Worm (Caenorhabditis elegans): ENCODE measurements around the gene B0250.18.

DNA sequence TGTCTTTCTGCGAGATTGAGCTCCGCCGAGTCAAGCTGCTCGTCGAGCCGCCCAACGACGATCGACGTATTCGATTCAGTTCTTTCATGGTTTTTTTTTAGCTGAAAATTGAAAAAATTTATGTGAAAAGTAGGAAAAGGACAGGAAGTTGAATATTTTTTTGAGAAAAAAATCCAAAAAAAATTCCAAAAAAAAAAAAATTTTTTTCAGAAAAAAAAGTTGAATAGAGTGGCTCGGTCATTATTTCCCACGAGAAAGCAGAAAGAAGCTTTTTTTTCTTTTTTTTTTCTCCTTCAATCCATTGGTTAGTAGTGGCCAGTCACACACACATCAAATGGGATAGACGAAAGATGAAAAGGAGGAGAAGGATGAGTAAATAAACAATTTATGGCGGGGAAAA is 24.6 kb upstream of the B0250.18 start, which contains the start of gene dhcr-7:
- TF ChIP-seq nfya-1 (tag; optimal IDR thresholded peaks at IDR 0.05) = no peak
- TF ChIP-seq Y22D7AL.16 (tag; optimal IDR thresholded peaks at IDR 0.05) = no peak
- no peak for TF ChIP-seq ceh-30 (tag; optimal IDR thresholded peaks at IDR 0.05)
- TF ChIP-seq che-1 (tag; optimal IDR thresholded peaks at IDR 0.05) = no peak
- no peak for TF ChIP-seq fkh-10 (GFP tag; optimal IDR thresholded peaks at IDR 0.05)
- TF ChIP-seq pha-4 (tag; optimal IDR thresholded peaks at IDR 0.05) = no peak
- TF ChIP-seq zip-5 (tag; optimal IDR thresholded peaks at IDR 0.05) = no peak
- no peak for TF ChIP-seq ets-4 (tag; optimal IDR thresholded peaks at IDR 0.05)
- TF ChIP-seq pqm-1 (tag; optimal IDR thresholded peaks at IDR 0.05) = no peak
- no peak for TF ChIP-seq lin-11 (tag; optimal IDR thresholded peaks at IDR 0.05)
- TF ChIP-seq ceh-22 (tag; optimal IDR thresholded peaks at IDR 0.05) = no peak
- TF ChIP-seq tbx-2 (tag; optimal IDR thresholded peaks at IDR 0.05) = no peak
- TF ChIP-seq pag-3 (tag; optimal IDR thresholded peaks at IDR 0.05; ENCODE audit: borderline replicate concordance) = no peak
- TF ChIP-seq ceh-18 (tag; optimal IDR thresholded peaks at IDR 0.05) = no peak
